Fruit fly (Drosophila melanogaster) whole organism, wandering third instar larva: ENCODE data around the gene RanBP3.

Experiments
- CG32264 ChIP-seq: fragments of 200-800 bp; sonication (Bioruptor generic); optimal IDR thresholded peaks from 2 replicates; lab custom pipeline; 2016; ENCODE audit warnings: missing biosample characterization, missing genetic modification characterization
- Dfd ChIP-seq: fragments of >200 bp; optimal IDR thresholded peaks from 2 replicates; lab custom pipeline; 2017; ENCODE audit warnings: missing biosample characterization, missing genetic modification characterization
- Hnf4 ChIP-seq: fragments of 200-800 bp; sonication (Bioruptor generic); optimal IDR thresholded peaks from 2 replicates; lab custom pipeline; 2016; ENCODE audit warnings: missing biosample characterization, mild to moderate bottlenecking, missing genetic modification characterization
- OdsH ChIP-seq: fragments of 200-800 bp; sonication (Bioruptor generic); optimal IDR thresholded peaks from 2 replicates; lab custom pipeline; 2016; ENCODE audit warnings: missing biosample characterization, mild to moderate bottlenecking, missing genetic modification characterization
- Sp1 ChIP-seq: fragments of 200-800 bp; sonication (Bioruptor generic); optimal IDR thresholded peaks from 3 replicates; lab custom pipeline; 2019; ENCODE audit warnings: missing biosample characterization, mild to moderate bottlenecking, missing genetic modification characterization, moderate library complexity
- br ChIP-seq: fragments of 200-800 bp; sonication (Bioruptor generic); optimal IDR thresholded peaks from 2 replicates; lab custom pipeline; 2016; ENCODE audit warnings: missing biosample characterization, missing genetic modification characterization
- h ChIP-seq: fragments of 200-800 bp; sonication (Bioruptor generic); optimal IDR thresholded peaks from 3 replicates; lab custom pipeline; 2016; ENCODE audit warnings: missing biosample characterization, mild to moderate bottlenecking, missing genetic modification characterization
- psq ChIP-seq: fragments of 200-800 bp; sonication (Bioruptor generic); optimal IDR thresholded peaks from 3 replicates; lab custom pipeline; 2017; ENCODE audit warnings: missing biosample characterization, mild to moderate bottlenecking, missing genetic modification characterization, moderate library complexity
- usp ChIP-seq: fragments of >200 bp; optimal IDR thresholded peaks from 2 replicates; lab custom pipeline; 2017; ENCODE audit warnings: missing biosample characterization, missing genetic modification characterization

DNA sequence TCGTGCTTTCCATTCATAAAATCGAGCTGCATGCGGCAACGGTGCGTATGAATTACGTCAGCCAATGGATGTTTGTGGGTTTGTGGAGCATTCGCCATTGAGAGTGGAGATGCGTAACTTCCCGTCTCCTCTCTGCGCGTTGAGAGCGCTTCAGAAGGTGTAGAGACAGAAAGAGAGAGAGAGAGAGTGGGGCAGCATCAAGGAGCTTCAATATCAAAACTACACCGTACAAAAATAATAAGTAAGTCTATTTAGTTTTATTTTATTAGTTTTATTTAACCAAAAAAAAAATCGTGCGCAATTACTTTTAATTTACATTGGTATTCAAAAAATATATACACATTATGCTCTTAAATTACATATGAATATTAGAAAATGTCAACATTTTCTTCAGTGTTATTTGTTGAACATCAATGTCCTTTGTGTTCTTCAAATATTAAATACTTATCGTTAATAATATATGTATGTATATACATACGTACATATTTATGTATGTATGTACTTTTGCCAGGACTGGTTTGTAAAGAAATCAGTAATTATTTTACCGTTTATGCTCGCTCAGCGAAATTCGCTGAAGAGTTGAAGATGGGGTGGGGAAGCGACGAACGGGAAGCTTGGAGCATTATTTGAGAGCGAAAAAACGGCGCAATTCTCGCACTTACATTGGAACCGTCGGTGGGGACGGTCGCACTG, 29.8 kb downstream of the RanBP3 start, which contains the start of gene CG10365:
- TF ChIP-seq CG32264, result no peak
- TF ChIP-seq h, result peak; percentile 76
- TF ChIP-seq br (GFP tag; lab: Kevin White, UChicago), result no peak
- no peak for TF ChIP-seq usp (GFP tag; lab: Kevin White, UChicago)
- TF ChIP-seq OdsH (GFP tag; lab: Kevin White, UChicago), result peak; percentile 91
- peak; percentile 93 for TF ChIP-seq Sp1 (GFP tag; lab: Kevin White, UChicago)
- TF ChIP-seq Dfd (GFP tag; lab: Kevin White, UChicago), result no peak
- peak; percentile 52 for TF ChIP-seq Hnf4
- peak; percentile 85 for TF ChIP-seq psq (GFP tag; lab: Kevin White, UChicago)
